Fruit fly (Drosophila melanogaster): ENCODE measurements around the gene Nup58.

Gene Nup58

DNA sequence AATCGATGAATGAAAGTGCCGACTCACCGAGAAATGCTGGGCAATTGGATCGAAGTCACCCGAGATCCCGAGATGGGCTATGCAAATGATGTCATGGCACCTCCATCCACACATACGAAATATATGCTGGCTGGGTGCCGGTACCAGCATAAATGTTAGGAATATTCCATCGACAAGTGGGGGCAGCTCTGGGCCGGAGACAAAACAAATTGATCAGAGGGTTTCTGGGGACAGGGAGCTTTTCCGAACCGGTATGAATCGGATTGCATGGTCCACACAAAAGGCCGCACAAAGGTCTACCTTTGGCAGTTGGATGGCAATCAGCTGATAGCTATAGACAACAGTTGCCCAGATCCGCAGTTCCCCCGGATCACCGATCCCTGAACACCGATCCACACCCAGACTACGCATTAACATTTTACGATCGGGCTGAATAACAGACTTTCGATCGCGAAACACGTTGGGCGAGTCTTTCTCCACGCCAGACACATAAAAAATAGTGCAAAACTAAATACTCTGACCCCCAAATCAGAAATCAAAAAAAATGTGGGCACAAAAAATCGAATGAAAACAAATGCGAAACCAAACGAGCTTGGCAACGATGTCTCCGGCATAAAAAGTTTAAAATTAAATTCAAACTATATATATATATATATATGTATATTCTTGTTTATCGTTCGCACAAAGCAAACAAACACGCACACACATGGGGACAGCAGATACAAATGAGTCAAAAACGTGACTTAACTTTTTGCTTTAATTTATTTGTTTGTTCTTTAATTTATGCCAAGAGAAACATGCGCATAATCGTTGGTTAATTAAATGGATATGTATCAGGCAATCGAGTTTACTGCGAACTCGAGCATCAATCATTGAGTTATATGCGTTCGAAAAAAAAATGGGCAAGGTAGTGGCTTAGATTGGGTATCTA is 19.3 kb upstream of the Nup58 start (continued):
- TF ChIP-seq CG10321 (GFP tag; IDR thresholded peaks at IDR 0.05) (no peak), sqz (GFP tag; optimal IDR thresholded peaks at IDR 0.05) (peak; percentile 6), CG8290 (GFP tag; optimal IDR thresholded peaks at IDR 0.05) (no peak), CG8290 (tag; optimal IDR thresholded peaks at IDR 0.05) (peak in 1 of 2 experiments; percentile 15), CG13894 (tag; optimal IDR thresholded peaks at IDR 0.05) (peak; percentile 98), CG32767 (GFP tag; IDR thresholded peaks at IDR 0.05) (no peak), D19B (GFP tag; optimal IDR thresholded peaks at IDR 0.05) (no peak), MTF-1 (GFP tag; optimal IDR thresholded peaks at IDR 0.05; ENCODE audit: borderline replicate concordance) (no peak), CG18599 (GFP tag; optimal IDR thresholded peaks at IDR 0.05) (no peak), Hr78 (GFP tag; optimal IDR thresholded peaks at IDR 0.05) (peak in 1 of 2 experiments; percentile 21)

- peak in 1 of 2 experiments; percentile 8 for TF ChIP-seq Pdp1 (GFP tag; optimal IDR thresholded peaks at IDR 0.05)
- TF ChIP-seq zen2 (GFP tag; IDR thresholded peaks at IDR 0.05; ENCODE audit: partially characterized antibody) = no peak
- TF ChIP-seq Lhr (GFP tag; optimal IDR thresholded peaks at IDR 0.05) = no peak
- no peak for TF ChIP-seq CG30020 (tag; optimal IDR thresholded peaks at IDR 0.05)
- TF ChIP-seq CG2712 (tag; optimal IDR thresholded peaks at IDR 0.05) = peak; percentile 75
- TF ChIP-seq jigr1 (GFP tag; IDR thresholded peaks at IDR 0.05) = no peak
- TF ChIP-seq dan (GFP tag; IDR thresholded peaks at IDR 0.05) = no peak
- no peak for TF ChIP-seq h (optimal IDR thresholded peaks at IDR 0.05)
- TF ChIP-seq CG12104 (GFP tag; optimal IDR thresholded peaks at IDR 0.05) = peak; percentile 5
- no peak for TF ChIP-seq en (GFP tag; optimal IDR thresholded peaks at IDR 0.05)
- peak; percentile 64 for TF ChIP-seq CG6254 (GFP tag; optimal IDR thresholded peaks at IDR 0.05)
- TF ChIP-seq CG11723 (GFP tag; optimal IDR thresholded peaks at IDR 0.05) = no peak
- no peak for TF ChIP-seq ham (GFP tag; IDR thresholded peaks at IDR 0.05)
- TF ChIP-seq pb (GFP tag; optimal IDR thresholded peaks at IDR 0.05) = no peak
- TF ChIP-seq phol (tag; optimal IDR thresholded peaks at IDR 0.05) = peak; percentile 74
- peak; percentile 58 for TF ChIP-seq CG10147 (GFP tag; optimal IDR thresholded peaks at IDR 0.05)
- no peak for TF ChIP-seq CG4730 (GFP tag; IDR thresholded peaks at IDR 0.05)
- TF ChIP-seq D19B (GFP tag; optimal IDR thresholded peaks at IDR 0.05) = peak; percentile 92
- no peak for TF ChIP-seq CG1792 (GFP tag; optimal IDR thresholded peaks at IDR 0.05)
- peak; percentile 37 for TF ChIP-seq nau (GFP tag; optimal IDR thresholded peaks at IDR 0.05)
- TF ChIP-seq Dek (tag; optimal IDR thresholded peaks at IDR 0.05) = no peak
- TF ChIP-seq Six4 (GFP tag; optimal IDR thresholded peaks at IDR 0.05) = no peak
- no peak for TF ChIP-seq ERR (GFP tag; optimal IDR thresholded peaks at IDR 0.05)
- TF ChIP-seq toy (GFP tag; IDR thresholded peaks at IDR 0.05) = no peak
- peak; percentile 61 for TF ChIP-seq ind (GFP tag; optimal IDR thresholded peaks at IDR 0.05)
- TF ChIP-seq CG8924 (tag; optimal IDR thresholded peaks at IDR 0.05) = peak; percentile 71
- TF ChIP-seq tll (GFP tag; optimal IDR thresholded peaks at IDR 0.05) = peak in 1 of 2 experiments; percentile 53
- TF ChIP-seq CG18764 (GFP tag; optimal IDR thresholded peaks at IDR 0.05) = peak; percentile 15
- no peak for TF ChIP-seq CG12299 (tag; optimal IDR thresholded peaks at IDR 0.05)
- no peak for TF ChIP-seq eve (GFP tag; optimal IDR thresholded peaks at IDR 0.05)
- TF ChIP-seq insv (GFP tag; optimal IDR thresholded peaks at IDR 0.05) = no peak
- no peak for TF ChIP-seq Hey (tag; optimal IDR thresholded peaks at IDR 0.05)
- no peak for TF ChIP-seq CG13624 (GFP tag; optimal IDR thresholded peaks at IDR 0.05)
- TF ChIP-seq seq (GFP tag; IDR thresholded peaks at IDR 0.05) = no peak
- TF ChIP-seq HmgZ (tag; optimal IDR thresholded peaks at IDR 0.05) = no peak
- 0 out of 2 replicates have a peak, but pooled peaks have one; percentile 6 for TF ChIP-seq ttk (GFP tag; IDR thresholded peaks at IDR 0.05)
- peak; percentile 52 for TF ChIP-seq Asciz (GFP tag; optimal IDR thresholded peaks at IDR 0.05)
Measured at dm6 chr3R:19627792-19628522, 16.9 kb upstream of the Nup58 start.
